Worm (Caenorhabditis elegans) whole organism, L1 larva: ENCODE results near the gene C27C12.1.

Experiments used
- egl-27 ChIP-seq, 2 experiments: fragments of 150-350 bp in 1 of 2; sonication (generic microtip); optimal IDR thresholded peaks; 3 replicates each; lab custom pipeline; 2017 to 2018; ENCODE audit warnings: missing biosample characterization in 2 of 2, missing genetic modification characterization in 2 of 2, missing genetic modification reagents in 2 of 2
- nhr-28 ChIP-seq: fragments of 150-350 bp; optimal IDR thresholded peaks from 2 replicates; lab custom pipeline; 2014; ENCODE audit warnings: missing biosample characterization, missing genetic modification characterization
- unc-130 ChIP-seq: fragments of 150-350 bp; optimal IDR thresholded peaks from 2 replicates; lab custom pipeline; 2017; ENCODE audit warnings: missing biosample characterization, missing genetic modification characterization, inconsistent platforms

DNA sequence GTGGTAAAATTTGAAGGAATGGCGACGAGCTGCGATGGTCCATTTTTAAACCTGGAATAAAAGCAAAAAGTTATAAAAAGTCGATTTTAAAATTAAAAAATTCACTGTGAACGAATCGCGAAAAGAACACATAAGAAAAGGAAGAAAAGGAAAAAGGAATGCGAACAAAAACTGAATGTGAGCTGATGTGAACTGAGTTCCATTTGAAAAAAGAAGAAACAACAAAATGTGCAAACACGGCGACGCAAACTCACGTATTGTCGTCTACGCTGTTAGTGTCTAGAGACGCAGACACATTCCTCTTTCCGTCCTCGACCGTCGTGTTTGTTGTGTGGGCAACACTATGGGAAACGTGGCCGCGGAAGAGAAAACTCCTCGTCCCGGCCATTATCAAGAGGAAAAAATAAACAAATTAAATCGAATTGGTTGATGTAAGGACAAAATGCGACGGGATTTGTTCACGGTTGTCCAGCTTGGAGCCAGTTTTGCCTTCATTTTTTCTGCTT lies at the start of gene C27C12.1, which contains the start of gene C27C12.4:
- peak; percentile 84 for TF ChIP-seq unc-130 (tag; lab: Kevin White, UChicago)
- no peak for TF ChIP-seq nhr-28 (tag; lab: Kevin White, UChicago)
- no peak for TF ChIP-seq egl-27 (tag; optimal IDR thresholded peaks at IDR 0.05; lab: Kevin White, UChicago)
